Fruit fly (Drosophila melanogaster) whole organism, pupa: Measurements from ENCODE around the gene GstD1.
A peak's percentile ranks its signal among the peaks of the same experiment; 100 is the strongest.

ENCODE experiments used
- CG10348 ChIP-seq: fragments of 200-800 bp; sonication (Bioruptor generic); IDR thresholded peaks from 2 replicates; pipeline ENCODE4 v1.3.6; 2022; ENCODE audit warnings: missing biosample characterization, missing genetic modification characterization
- CG12605 ChIP-seq: fragments of 200-800 bp; sonication (Bioruptor generic); IDR thresholded peaks from 2 replicates; pipeline ENCODE4 v1.3.6; 2022; ENCODE audit warnings: missing biosample characterization, missing genetic modification characterization
- CG13204 ChIP-seq: fragments of 200-800 bp; sonication (Bioruptor generic); optimal IDR thresholded peaks from 2 replicates; lab custom pipeline; 2018; ENCODE audit warnings: missing biosample characterization, mild to moderate bottlenecking, missing genetic modification characterization, moderate library complexity
- CG14655 ChIP-seq: fragments of 200-800 bp; sonication (Bioruptor generic); optimal IDR thresholded peaks from 3 replicates; lab custom pipeline; 2017; ENCODE audit warnings: mild to moderate bottlenecking, missing biosample characterization, missing genetic modification reagents, missing genetic modification characterization
- CG15710 ChIP-seq: fragments of 200-800 bp; sonication (Bioruptor generic); optimal IDR thresholded peaks from 2 replicates; lab custom pipeline; 2018; ENCODE audit warnings: missing biosample characterization, mild to moderate bottlenecking, missing genetic modification characterization, moderate library complexity
- CG17806 ChIP-seq: fragments of 200-800 bp; sonication (Bioruptor generic); optimal IDR thresholded peaks from 2 replicates; lab custom pipeline; 2018; ENCODE audit warnings: missing biosample characterization, mild to moderate bottlenecking, missing genetic modification characterization, moderate library complexity
- CG32121 ChIP-seq: fragments of 200-800 bp; sonication (Bioruptor generic); IDR thresholded peaks from 2 replicates; pipeline ENCODE4 v1.3.6; 2022; ENCODE audit warnings: missing biosample characterization, missing genetic modification characterization
- CG34367 ChIP-seq: fragments of 200-800 bp; sonication (Bioruptor generic); optimal IDR thresholded peaks from 2 replicates; lab custom pipeline; 2018; ENCODE audit warnings: missing biosample characterization, mild to moderate bottlenecking, missing genetic modification characterization
- CG4496 ChIP-seq: fragments of 200-800 bp; sonication (Bioruptor generic); IDR thresholded peaks from 3 replicates; pipeline ENCODE4 v1.3.6; 2022; ENCODE audit warnings: missing biosample characterization, missing genetic modification characterization
- CG8159 ChIP-seq: fragments of 200-800 bp; sonication (Bioruptor generic); optimal IDR thresholded peaks from 3 replicates; lab custom pipeline; 2018; ENCODE audit warnings: missing biosample characterization, mild to moderate bottlenecking, missing genetic modification characterization, moderate library complexity
- CG8301 ChIP-seq: fragments of 200-800 bp; sonication (Bioruptor generic); optimal IDR thresholded peaks from 2 replicates; lab custom pipeline; 2018; ENCODE audit warnings: missing biosample characterization, mild to moderate bottlenecking, missing genetic modification characterization
- CG9948 ChIP-seq: fragments of 200-800 bp; sonication (Bioruptor generic); optimal IDR thresholded peaks from 2 replicates; lab custom pipeline; 2018; ENCODE audit warnings: missing biosample characterization, mild to moderate bottlenecking, missing genetic modification characterization, moderate library complexity
- D1 ChIP-seq: fragments of 200-800 bp; sonication (Bioruptor generic); optimal IDR thresholded peaks from 2 replicates; lab custom pipeline; 2018; ENCODE audit warnings: missing biosample characterization, mild to moderate bottlenecking, missing genetic modification characterization, moderate library complexity
- EcR ChIP-seq: fragments of 200-800 bp; sonication (Bioruptor generic); optimal IDR thresholded peaks from 3 replicates; lab custom pipeline; 2019; ENCODE audit warnings: missing biosample characterization, missing genetic modification characterization, mild to moderate bottlenecking, moderate library complexity, missing genetic modification reagents
- Ets98B ChIP-seq: fragments of 200-800 bp; sonication (Bioruptor generic); IDR thresholded peaks from 2 replicates; pipeline ENCODE4 v1.3.6; 2022; ENCODE audit warnings: missing biosample characterization, missing genetic modification characterization
- Pif1A ChIP-seq: fragments of 200-800 bp; sonication (Bioruptor generic); optimal IDR thresholded peaks from 3 replicates; lab custom pipeline; 2016; ENCODE audit warnings: missing biosample characterization, missing genetic modification characterization
- Pif1B ChIP-seq: fragments of 200-800 bp; sonication (Bioruptor generic); optimal IDR thresholded peaks from 3 replicates; lab custom pipeline; 2016; ENCODE audit warnings: missing biosample characterization, missing genetic modification characterization
- Snoo ChIP-seq: fragments of 200-800 bp; sonication (Bioruptor generic); optimal IDR thresholded peaks from 3 replicates; lab custom pipeline; 2017; ENCODE audit warnings: missing biosample characterization, mild to moderate bottlenecking, missing genetic modification characterization, inconsistent platforms
- fd96Ca ChIP-seq: fragments of 200-800 bp; sonication (Bioruptor generic); IDR thresholded peaks from 3 replicates; pipeline ENCODE4 v1.3.6; 2022; ENCODE audit warnings: missing biosample characterization, missing genetic modification characterization
- gl ChIP-seq: fragments of 200-800 bp; sonication (Bioruptor generic); optimal IDR thresholded peaks from 2 replicates; lab custom pipeline; 2018; ENCODE audit warnings: missing biosample characterization, mild to moderate bottlenecking, missing genetic modification characterization
- rn ChIP-seq: fragments of 200-800 bp; sonication (Bioruptor generic); IDR thresholded peaks from 2 replicates; pipeline ENCODE4 v1.3.6; 2022; ENCODE audit warnings: missing biosample characterization, missing genetic modification characterization

The GstD1 gene

dm6 chr3R:12382563-12382962, 13.5 kb upstream of the GstD1 start, which contains the start of gene CG10035:
TSS of gene CG10035 (minus strand) at chr3R:12382691.
- no peak for TF ChIP-seq CG8159 (tag; lab: Kevin White, UChicago)
- no peak for TF ChIP-seq CG32121 (GFP tag; lab: Robert Waterston, UW)
- no peak for TF ChIP-seq CG13204 (GFP tag; lab: Kevin White, UChicago)
- TF ChIP-seq CG14655: no peak
- TF ChIP-seq gl (tag; lab: Kevin White, UChicago): no peak
- TF ChIP-seq CG9948 (tag; lab: Kevin White, UChicago): no peak
- no peak for TF ChIP-seq D1 (tag; lab: Kevin White, UChicago)
- TF ChIP-seq CG17806 (tag; lab: Kevin White, UChicago): no peak
- TF ChIP-seq fd96Ca (GFP tag; lab: Robert Waterston, UW): no peak
- TF ChIP-seq CG4496 (GFP tag; lab: Robert Waterston, UW): no peak
- TF ChIP-seq, all 21 proteins: peak for 0

dm6 chr3R:12381130-12381700, 12.1 kb upstream of the GstD1 start:
- TF ChIP-seq CG32121 (GFP tag; lab: Robert Waterston, UW) (peak; percentile 58; the same call in 1 of the 2 replicates), CG8159 (tag; lab: Kevin White, UChicago) (no peak), Pif1A (GFP tag; lab: Kevin White, UChicago) (no peak), Pif1B (GFP tag; lab: Kevin White, UChicago) (no peak), CG13204 (GFP tag; lab: Kevin White, UChicago) (no peak), CG14655 (peak; percentile 69), EcR (peak; percentile 58), CG4496 (GFP tag; lab: Robert Waterston, UW) (peak; percentile 67), Snoo (tag; lab: Kevin White, UChicago) (no peak), CG15710 (no peak), CG12605 (no peak; the same call in 1 of the 2 replicates), Ets98B (GFP tag; lab: Robert Waterston, UW) (peak; percentile 55; the same call in 1 of the 2 replicates), CG9948 (tag; lab: Kevin White, UChicago) (no peak), CG10348 (no peak), CG8301 (peak; percentile 73), rn (GFP tag; lab: Robert Waterston, UW) (no peak), fd96Ca (GFP tag; lab: Robert Waterston, UW) (no peak; the same call in 2 of the 3 replicates), CG34367 (tag; lab: Kevin White, UChicago) (no peak), D1 (tag; lab: Kevin White, UChicago) (no peak), gl (tag; lab: Kevin White, UChicago) (no peak), CG17806 (tag; lab: Kevin White, UChicago) (no peak)

- no peak for TF ChIP-seq CG9948 (tag; lab: Kevin White, UChicago)
- TF ChIP-seq CG14655: no peak
- no peak for TF ChIP-seq CG8301
- TF ChIP-seq CG32121 (GFP tag; lab: Robert Waterston, UW): no peak
- no peak for TF ChIP-seq Snoo (tag; lab: Kevin White, UChicago)
- TF ChIP-seq Ets98B (GFP tag; lab: Robert Waterston, UW): no peak
- no peak for TF ChIP-seq CG34367 (tag; lab: Kevin White, UChicago)
These were observed 10.6 kb upstream of the GstD1 start, which contains the start of gene GstD8 for dm6 chr3R:12379708-12380107. TSS of gene GstD8 (plus strand) at chr3R:12380008.

- TF ChIP-seq Pif1A (GFP tag; lab: Kevin White, UChicago): no peak
These were observed 10.2 kb upstream of the GstD1 start for dm6 chr3R:12379249-12379648.

dm6 chr3R:12378200-12378599, 9.1 kb upstream of the GstD1 start, which contains the start of gene GstD7:
TSS of gene GstD7 (plus strand) at chr3R:12378500.
- no peak for TF ChIP-seq CG10348

- TF ChIP-seq gl (tag; lab: Kevin White, UChicago) (no peak), Snoo (tag; lab: Kevin White, UChicago) (no peak), CG13204 (GFP tag; lab: Kevin White, UChicago) (no peak), rn (GFP tag; lab: Robert Waterston, UW) (no peak), CG15710 (no peak), CG32121 (GFP tag; lab: Robert Waterston, UW) (no peak), Pif1B (GFP tag; lab: Kevin White, UChicago) (no peak), CG9948 (tag; lab: Kevin White, UChicago) (no peak), Ets98B (GFP tag; lab: Robert Waterston, UW) (no peak), CG8301 (no peak), CG10348 (no peak), CG12605 (no peak), CG14655 (no peak), Pif1A (GFP tag; lab: Kevin White, UChicago) (no peak)
These were observed 7.8 kb upstream of the GstD1 start, which contains the start of gene GstD6 for dm6 chr3R:12376828-12377227. TSS of gene GstD6 (plus strand) at chr3R:12377128.

dm6 chr3R:12375258-12375783, 6.3 kb upstream of the GstD1 start, which contains the start of gene GstD5:
TSS of gene GstD5 (plus strand) at chr3R:12375733.
- TF ChIP-seq EcR: peak; percentile 76
- no peak for TF ChIP-seq CG9948 (tag; lab: Kevin White, UChicago)
